Fruit fly (Drosophila melanogaster): ENCODE measurements around the gene CG31751.

Gene CG31751

DNA sequence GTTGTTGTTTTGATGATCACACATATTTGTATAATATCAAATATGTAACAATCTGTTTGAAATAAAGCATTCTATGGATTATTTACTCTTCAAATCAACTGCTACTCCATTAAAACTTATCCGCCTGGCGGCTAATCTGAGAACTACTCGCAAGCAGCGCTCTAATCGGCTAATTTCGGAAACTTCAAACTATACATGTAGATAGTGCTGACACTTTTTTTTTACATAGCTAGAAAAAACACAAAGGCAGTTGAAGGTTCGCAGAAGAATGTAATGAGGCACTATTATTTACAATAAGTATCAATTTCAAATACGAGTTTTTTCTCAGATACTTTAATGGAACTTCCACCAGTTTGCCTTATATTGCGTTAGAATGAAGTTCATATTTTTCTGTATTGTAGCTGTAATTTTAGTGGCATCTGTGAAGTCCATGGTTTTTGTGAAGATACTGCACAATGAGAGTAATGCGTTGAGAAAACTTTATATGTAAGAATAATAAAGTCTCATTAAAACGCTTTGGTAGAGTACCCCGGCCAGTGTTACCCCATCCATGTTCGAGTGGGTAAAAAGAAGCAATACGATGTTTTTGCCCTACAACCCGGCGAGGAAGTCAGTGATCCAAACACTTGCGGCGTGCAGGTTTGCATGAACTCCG, 10.9 kb upstream of the CG31751 start (continued):
- TF ChIP-seq row (GFP tag; IDR thresholded peaks at IDR 0.05) (peak; percentile 52), E2f1 (GFP tag; IDR thresholded peaks at IDR 0.05) (peak; percentile 61), CG15011 (GFP tag; optimal IDR thresholded peaks at IDR 0.05) (no peak), CG17385 (GFP tag; optimal IDR thresholded peaks at IDR 0.05) (peak; percentile 4), CG32532 (GFP tag; IDR thresholded peaks at IDR 0.05) (peak; percentile 85), Xbp1 (GFP tag; optimal IDR thresholded peaks at IDR 0.05) (peak; percentile 82), CG14014 (GFP tag; IDR thresholded peaks at IDR 0.05) (0 out of 2 replicates have a peak, but pooled peaks have one; percentile 31), Myb (GFP tag; optimal IDR thresholded peaks at IDR 0.05) (peak; percentile 85), Elba2 (GFP tag; optimal IDR thresholded peaks at IDR 0.05) (peak; percentile 2), Fer2 (tag; optimal IDR thresholded peaks at IDR 0.05) (no peak), CG8089 (GFP tag; optimal IDR thresholded peaks at IDR 0.05) (peak; percentile 30), Antp (GFP tag; optimal IDR thresholded peaks at IDR 0.05) (peak; percentile 46), lmd (GFP tag; IDR thresholded peaks at IDR 0.05) (peak; percentile 42; the same call in 1 of the 2 replicates), pho (GFP tag; optimal IDR thresholded peaks at IDR 0.05) (no peak), Dll (GFP tag; IDR thresholded peaks at IDR 0.05; ENCODE audit: partially characterized antibody) (no peak), p53 (GFP tag; optimal IDR thresholded peaks at IDR 0.05) (peak; percentile 62), D (optimal IDR thresholded peaks at IDR 0.05) (no peak), D (GFP tag; optimal IDR thresholded peaks at IDR 0.05) (no peak), cad (GFP tag; optimal IDR thresholded peaks at IDR 0.05) (no peak), CG34422 (GFP tag; IDR thresholded peaks at IDR 0.05) (peak; percentile 67), prd (optimal IDR thresholded peaks at IDR 0.05) (no peak), prd (GFP tag; IDR thresholded peaks at IDR 0.05) (peak; percentile 47; the same call in 2 of the 3 replicates), CG3407 (GFP tag; optimal IDR thresholded peaks at IDR 0.05) (no peak), CG15514 (GFP tag; optimal IDR thresholded peaks at IDR 0.05) (peak; percentile 45), CG11696 (GFP tag; IDR thresholded peaks at IDR 0.05) (0 out of 2 replicates have a peak, but pooled peaks have one; percentile 13), zen (tag; optimal IDR thresholded peaks at IDR 0.05) (peak; percentile 71), vnd (GFP tag; IDR thresholded peaks at IDR 0.05; ENCODE audit: partially characterized antibody) (0 out of 3 replicates have a peak, but pooled peaks have one; percentile 25), CoRest (tag; optimal IDR thresholded peaks at IDR 0.05) (peak; percentile 63), wek (GFP tag; optimal IDR thresholded peaks at IDR 0.05) (peak; percentile 10), Lpt (GFP tag; optimal IDR thresholded peaks at IDR 0.05) (no peak), phol (tag; optimal IDR thresholded peaks at IDR 0.05) (peak; percentile 56), CG16863 (GFP tag; optimal IDR thresholded peaks at IDR 0.05) (peak; percentile 41), NfI (GFP tag; optimal IDR thresholded peaks at IDR 0.05) (peak; percentile 57), chn (GFP tag; optimal IDR thresholded peaks at IDR 0.05) (no peak), pita (GFP tag; optimal IDR thresholded peaks at IDR 0.05) (peak; percentile 26), bbx (GFP tag; IDR thresholded peaks at IDR 0.05; ENCODE audit: partially characterized antibody) (0 out of 2 replicates have a peak, but pooled peaks have one; percentile 51), Lhr (GFP tag; optimal IDR thresholded peaks at IDR 0.05) (peak; percentile 83), Pdp1 (GFP tag; optimal IDR thresholded peaks at IDR 0.05) (peak in 1 of 2 experiments; percentile 58), sd (tag; optimal IDR thresholded peaks at IDR 0.05) (no peak), CG11093 (GFP tag; IDR thresholded peaks at IDR 0.05) (no peak), MBD-R2 (GFP tag; IDR thresholded peaks at IDR 0.05) (peak; percentile 52), CG4730 (GFP tag; IDR thresholded peaks at IDR 0.05) (peak; percentile 55; the same call in 1 of the 2 replicates), Dbx (GFP tag; IDR thresholded peaks at IDR 0.05) (peak; percentile 71; the same call in 2 of the 3 replicates), Sox102F (GFP tag; optimal IDR thresholded peaks at IDR 0.05) (peak; percentile 57), CG3163 (GFP tag; optimal IDR thresholded peaks at IDR 0.05) (peak; percentile 51), crp (GFP tag; optimal IDR thresholded peaks at IDR 0.05) (no peak), Taf1 (GFP tag; IDR thresholded peaks at IDR 0.05) (no peak), CG7357 (GFP tag; IDR thresholded peaks at IDR 0.05) (peak; percentile 29; the same call in 1 of the 3 replicates), CG9609 (GFP tag; optimal IDR thresholded peaks at IDR 0.05) (peak; percentile 29), CG17829 (tag; optimal IDR thresholded peaks at IDR 0.05) (peak; percentile 63)

Data from whole organism, embryonic.